Worm (Caenorhabditis elegans): ENCODE measurements around the gene wee-1.1.

Gene wee-1.1

ce11 chrII:9617902-9618245, 34.5 kb upstream of the wee-1.1 start:
- TF ChIP-seq gmeb-1 (tag; optimal IDR thresholded peaks at IDR 0.05) (no peak), mbf-1 (tag; optimal IDR thresholded peaks at IDR 0.05) (no peak), lsy-2 (tag; optimal IDR thresholded peaks at IDR 0.05) (peak in 1 of 2 experiments; percentile 7), sma-9 (GFP tag; optimal IDR thresholded peaks at IDR 0.05) (peak; percentile 10), sma-9 (tag; optimal IDR thresholded peaks at IDR 0.05) (no peak), snpc-4 (tag; optimal IDR thresholded peaks at IDR 0.05) (no peak), dmd-4 (tag; optimal IDR thresholded peaks at IDR 0.05) (no peak), aly-2 (tag; optimal IDR thresholded peaks at IDR 0.05) (no peak), fos-1 (tag; optimal IDR thresholded peaks at IDR 0.05) (no peak), lin-13 (GFP tag; optimal IDR thresholded peaks at IDR 0.05) (no peak), nhr-21 (tag; optimal IDR thresholded peaks at IDR 0.05) (peak; percentile 51), nhr-237 (tag; optimal IDR thresholded peaks at IDR 0.05) (no peak), nhr-129 (tag; optimal IDR thresholded peaks at IDR 0.05) (no peak), nhr-25 (tag; optimal IDR thresholded peaks at IDR 0.05) (no peak), ztf-4 (tag; optimal IDR thresholded peaks at IDR 0.05) (no peak), ceh-82 (tag; optimal IDR thresholded peaks at IDR 0.05) (no peak), ceh-16 (tag; optimal IDR thresholded peaks at IDR 0.05) (no peak), nhr-6 (tag; optimal IDR thresholded peaks at IDR 0.05) (no peak), unc-39 (tag; optimal IDR thresholded peaks at IDR 0.05) (no peak), nhr-77 (tag; optimal IDR thresholded peaks at IDR 0.05) (no peak), unc-62 (GFP tag; optimal IDR thresholded peaks at IDR 0.05) (no peak), unc-55 (GFP tag; optimal IDR thresholded peaks at IDR 0.05) (no peak), alr-1 (tag; optimal IDR thresholded peaks at IDR 0.05) (no peak)

ce11 chrII:9617039-9617901, 33.9 kb upstream of the wee-1.1 start, which contains the start of gene hal-3:
Gene hal-3, minus strand, starts transcription at chrII:9617125.
- TF ChIP-seq nhr-23 (tag; optimal IDR thresholded peaks at IDR 0.05) (no peak), sma-3 (GFP tag; optimal IDR thresholded peaks at IDR 0.05) (peak; percentile 36), nhr-11 (tag; optimal IDR thresholded peaks at IDR 0.05) (peak; percentile 21), lin-11 (tag; optimal IDR thresholded peaks at IDR 0.05) (no peak), nhr-77 (tag; optimal IDR thresholded peaks at IDR 0.05) (no peak), lsy-2 (tag; optimal IDR thresholded peaks at IDR 0.05) (peak in 1 of 2 experiments; percentile 53), fos-1 (tag; optimal IDR thresholded peaks at IDR 0.05) (no peak), skn-1 (tag; optimal IDR thresholded peaks at IDR 0.05) (no peak)

- TF ChIP-seq lin-13 (GFP tag; optimal IDR thresholded peaks at IDR 0.05): no peak
- TF ChIP-seq ama-1 (optimal IDR thresholded peaks at IDR 0.05): no peak
- TF ChIP-seq unc-62 (GFP tag; optimal IDR thresholded peaks at IDR 0.05): no peak
These were observed 31.4 kb upstream of the wee-1.1 start, which contains the start of gene hlh-6 for ce11 chrII:9614728-9615127. Gene hlh-6, minus strand, starts transcription at chrII:9614828.

- TF ChIP-seq sem-4 (tag; optimal IDR thresholded peaks at IDR 0.05) (no peak), ceh-16 (tag; optimal IDR thresholded peaks at IDR 0.05) (no peak), elt-3 (tag; optimal IDR thresholded peaks at IDR 0.05) (no peak), nhr-25 (tag; optimal IDR thresholded peaks at IDR 0.05) (no peak), unc-55 (GFP tag; optimal IDR thresholded peaks at IDR 0.05) (no peak), nhr-237 (tag; optimal IDR thresholded peaks at IDR 0.05) (no peak), C34F6.9 (tag; optimal IDR thresholded peaks at IDR 0.05) (no peak), nhr-129 (tag; optimal IDR thresholded peaks at IDR 0.05) (no peak), aly-2 (tag; optimal IDR thresholded peaks at IDR 0.05) (no peak), nhr-23 (tag; optimal IDR thresholded peaks at IDR 0.05) (no peak), unc-39 (tag; optimal IDR thresholded peaks at IDR 0.05) (no peak), sma-9 (GFP tag; optimal IDR thresholded peaks at IDR 0.05) (no peak), sma-9 (tag; optimal IDR thresholded peaks at IDR 0.05) (no peak)
These were observed 28.1 kb upstream of the wee-1.1 start, which contains the start of the genes T15H9.5 and T15H9.4 for ce11 chrII:9611347-9611923. Gene T15H9.5, minus strand, starts transcription at chrII:9611447. Gene T15H9.4, plus strand, starts transcription at chrII:9611873.

- TF ChIP-seq dmd-4 (tag; optimal IDR thresholded peaks at IDR 0.05): no peak
- no peak for TF ChIP-seq lin-11 (tag; optimal IDR thresholded peaks at IDR 0.05)
- no peak for TF ChIP-seq nhr-237 (tag; optimal IDR thresholded peaks at IDR 0.05)
- TF ChIP-seq unc-55 (GFP tag; optimal IDR thresholded peaks at IDR 0.05): no peak
- TF ChIP-seq nhr-129 (tag; optimal IDR thresholded peaks at IDR 0.05): no peak
- no peak for TF ChIP-seq blmp-1 (tag; optimal IDR thresholded peaks at IDR 0.05; ENCODE audit: insufficient read depth)
- no peak for TF ChIP-seq lsy-2 (tag; optimal IDR thresholded peaks at IDR 0.05)
- no peak for TF ChIP-seq ceh-82 (tag; optimal IDR thresholded peaks at IDR 0.05)
- TF ChIP-seq aly-2 (tag; optimal IDR thresholded peaks at IDR 0.05): no peak
- TF ChIP-seq crh-2 (tag; optimal IDR thresholded peaks at IDR 0.05): no peak
- TF ChIP-seq unc-39 (tag; optimal IDR thresholded peaks at IDR 0.05): no peak
- no peak for TF ChIP-seq ztf-11 (tag; optimal IDR thresholded peaks at IDR 0.05)
- no peak for TF ChIP-seq nhr-21 (tag; optimal IDR thresholded peaks at IDR 0.05)
- no peak for TF ChIP-seq C34F6.9 (tag; optimal IDR thresholded peaks at IDR 0.05)
- no peak for TF ChIP-seq sma-9 (GFP tag; optimal IDR thresholded peaks at IDR 0.05)
- TF ChIP-seq sma-9 (tag; optimal IDR thresholded peaks at IDR 0.05): no peak
- TF ChIP-seq nhr-6 (tag; optimal IDR thresholded peaks at IDR 0.05): no peak
- no peak for TF ChIP-seq mab-5 (tag; optimal IDR thresholded peaks at IDR 0.05)
- TF ChIP-seq mbf-1 (tag; optimal IDR thresholded peaks at IDR 0.05): no peak
- TF ChIP-seq egl-27 (tag; optimal IDR thresholded peaks at IDR 0.05): no peak
These were observed 25.9 kb upstream of the wee-1.1 start, which contains the start of gene pap-2 for ce11 chrII:9609296-9609695. Gene pap-2, minus strand, starts transcription at chrII:9609396.

Measured in whole organism, L2 larva.